Worm (Caenorhabditis elegans) whole organism, L4 larva: ENCODE measurements around the gene R13H4.2.

Experiments used
- F10B5.3 ChIP-seq: sonication (generic microtip); optimal IDR thresholded peaks from 2 replicates; lab custom pipeline; 2016; ENCODE audit warnings: mild to moderate bottlenecking, missing genetic modification characterization, missing compliant biosample characterization
- F49E8.2 ChIP-seq: sonication (generic microtip); optimal IDR thresholded peaks from 2 replicates; lab custom pipeline; 2016; ENCODE audit warnings: missing compliant biosample characterization, mild to moderate bottlenecking, missing genetic modification characterization, borderline replicate concordance
- T20F7.1 ChIP-seq: fragments of 200-800 bp; sonication (Bioruptor generic); optimal IDR thresholded peaks from 2 replicates; lab custom pipeline; 2018; ENCODE audit warnings: mild to moderate bottlenecking, missing genetic modification characterization, missing compliant biosample characterization
- Y105C5A.15 ChIP-seq: fragments of 200-800 bp; sonication (Bioruptor generic); IDR thresholded peaks from 2 replicates; pipeline ENCODE4 v1.3.6; 2022; ENCODE audit warnings: missing genetic modification characterization, missing compliant biosample characterization
- Y5F2A.4 ChIP-seq: fragments of 200-800 bp; sonication (Bioruptor generic); optimal IDR thresholded peaks from 2 replicates; lab custom pipeline; 2018; ENCODE audit warnings: mild to moderate bottlenecking, missing genetic modification characterization, missing compliant biosample characterization
- aha-1 ChIP-seq: fragments of 150-350 bp; peaks from one replicate; lab custom pipeline; 2014; ENCODE audit warnings: missing biosample characterization, missing genetic modification characterization
- ama-1 ChIP-seq: fragments of 150-350 bp; optimal IDR thresholded peaks from 2 replicates; lab custom pipeline; 2014; ENCODE audit warnings: inconsistent platforms, mixed read lengths
- attf-4 ChIP-seq: sonication (generic microtip); optimal IDR thresholded peaks from 3 replicates; lab custom pipeline; 2017; ENCODE audit warnings: missing biosample characterization, missing genetic modification characterization
- ceh-20 ChIP-seq: fragments of 200-800 bp; sonication (Bioruptor generic); IDR thresholded peaks from 2 replicates; pipeline ENCODE4 v1.3.6; 2022; ENCODE audit warnings: missing genetic modification reagents, missing genetic modification characterization, missing compliant biosample characterization
- ceh-32 ChIP-seq: sonication (generic microtip); optimal IDR thresholded peaks from 2 replicates; lab custom pipeline; 2016; ENCODE audit warnings: mild to moderate bottlenecking, missing genetic modification characterization, missing compliant biosample characterization; ENCODE audit not compliant: poor library complexity
- ces-1 ChIP-seq: fragments of 150-350 bp; sonication (generic microtip); optimal IDR thresholded peaks from 4 replicates; lab custom pipeline; 2014; ENCODE audit warnings: missing biosample characterization, missing genetic modification reagents, missing genetic modification characterization
- daf-12 ChIP-seq: fragments of 150-350 bp; optimal IDR thresholded peaks from 2 replicates; lab custom pipeline; 2014; ENCODE audit warnings: missing biosample characterization, missing genetic modification reagents, missing genetic modification characterization
- daf-19 ChIP-seq: fragments of 200-800 bp; sonication (Bioruptor generic); conservative IDR thresholded peaks from 2 replicates; pipeline ENCODE4 v1.3.6; 2022; ENCODE audit warnings: missing genetic modification characterization, missing compliant biosample characterization
- daf-8 ChIP-seq: fragments of 200-800 bp; sonication (Bioruptor generic); IDR thresholded peaks from 2 replicates; pipeline ENCODE4 v1.3.6; 2022; ENCODE audit warnings: missing genetic modification characterization, missing compliant biosample characterization
- dmd-6 ChIP-seq: fragments of 200-800 bp; sonication (Bioruptor generic); IDR thresholded peaks from 2 replicates; pipeline ENCODE4 v1.3.6; 2022; ENCODE audit warnings: missing genetic modification reagents, missing genetic modification characterization, missing compliant biosample characterization
- dmd-8 ChIP-seq: fragments of 200-800 bp; sonication (Bioruptor generic); IDR thresholded peaks from 2 replicates; pipeline ENCODE4 v1.3.6; 2022; ENCODE audit warnings: missing genetic modification characterization, missing compliant biosample characterization
- dpl-1 ChIP-seq: fragments of 150-350 bp; optimal IDR thresholded peaks from 2 replicates; lab custom pipeline; 2014; ENCODE audit warnings: missing biosample characterization, missing genetic modification reagents, missing genetic modification characterization
- dve-1 ChIP-seq: sonication (generic microtip); optimal IDR thresholded peaks from 2 replicates; lab custom pipeline; 2017; ENCODE audit warnings: antibody characterized with exemption, mild to moderate bottlenecking, missing genetic modification characterization, missing compliant biosample characterization; ENCODE audit not compliant: insufficient read depth
- egl-27 ChIP-seq: sonication (generic microtip); optimal IDR thresholded peaks from 3 replicates; lab custom pipeline; 2017; ENCODE audit warnings: missing biosample characterization, missing genetic modification reagents, missing genetic modification characterization
- fos-1 ChIP-seq: fragments of 150-350 bp; optimal IDR thresholded peaks from 2 replicates; lab custom pipeline; 2014; ENCODE audit warnings: missing biosample characterization, missing genetic modification characterization
- hlh-11 ChIP-seq: fragments of 200-800 bp; sonication (Bioruptor generic); optimal IDR thresholded peaks from 2 replicates; lab custom pipeline; 2018; ENCODE audit warnings: mild to moderate bottlenecking, missing genetic modification characterization, missing compliant biosample characterization
- lim-7 ChIP-seq: fragments of 200-800 bp; sonication (Bioruptor generic); IDR thresholded peaks from 2 replicates; pipeline ENCODE4 v1.3.6; 2022; ENCODE audit warnings: missing genetic modification characterization, missing compliant biosample characterization
- lin-1 ChIP-seq: fragments of 200-800 bp; sonication (Bioruptor generic); IDR thresholded peaks from 2 replicates; pipeline ENCODE4 v1.3.6; 2022; ENCODE audit warnings: missing genetic modification reagents, missing genetic modification characterization, missing compliant biosample characterization
- lin-15B ChIP-seq: fragments of 150-350 bp; sonication (generic microtip); optimal IDR thresholded peaks from 3 replicates; lab custom pipeline; 2014; ENCODE audit warnings: missing biosample characterization, missing genetic modification characterization
- lin-29 ChIP-seq: fragments of 200-800 bp; sonication (Bioruptor generic); IDR thresholded peaks from 2 replicates; pipeline ENCODE4 v1.3.6; 2022; ENCODE audit warnings: missing genetic modification reagents, missing genetic modification characterization, missing compliant biosample characterization
- lin-38 ChIP-seq: fragments of 200-800 bp; sonication (Bioruptor generic); IDR thresholded peaks from 2 replicates; pipeline ENCODE4 v1.3.6; 2022; ENCODE audit warnings: missing genetic modification reagents, missing genetic modification characterization, missing compliant biosample characterization
- lir-3 ChIP-seq: sonication (generic microtip); optimal IDR thresholded peaks from 2 replicates; lab custom pipeline; 2016; ENCODE audit warnings: mild to moderate bottlenecking, missing genetic modification characterization, missing compliant biosample characterization
- madf-5 ChIP-seq, 2 experiments: fragments of 200-800 bp; sonication (Bioruptor generic); IDR thresholded peaks; 2 replicates each; pipeline ENCODE4 v1.3.6; 2022; ENCODE audit warnings: missing compliant biosample characterization in 2 of 2, missing genetic modification characterization in 2 of 2
- madf-9 ChIP-seq: fragments of 200-800 bp; sonication (Bioruptor generic); conservative IDR thresholded peaks from 2 replicates; pipeline ENCODE4 v1.3.6; 2022; ENCODE audit warnings: missing genetic modification reagents, missing genetic modification characterization, missing compliant biosample characterization
- mdl-1 ChIP-seq, 2 experiments: fragments of 150-350 bp in 1 of 2; sonication (generic microtip) in 1 of 2; optimal IDR thresholded peaks; 2 replicates each; lab custom pipeline; 2014 to 2017; ENCODE audit warnings: missing biosample characterization in 2 of 2, missing genetic modification characterization in 2 of 2
- mdt-29 ChIP-seq: fragments of 200-800 bp; sonication (Bioruptor generic); IDR thresholded peaks from 2 replicates; pipeline ENCODE4 v1.3.6; 2022; ENCODE audit warnings: missing genetic modification reagents, missing genetic modification characterization, missing compliant biosample characterization
- mep-1 ChIP-seq: fragments of 150-350 bp; sonication (generic microtip); optimal IDR thresholded peaks from 3 replicates; lab custom pipeline; 2014; ENCODE audit warnings: missing biosample characterization, missing genetic modification characterization
- mes-2 ChIP-seq: sonication (generic microtip); optimal IDR thresholded peaks from 2 replicates; lab custom pipeline; 2016; ENCODE audit warnings: missing genotype, mild to moderate bottlenecking, missing genetic modification characterization, missing compliant biosample characterization; ENCODE audit not compliant: poor library complexity, severe bottlenecking
- nhr-102 ChIP-seq: sonication (generic microtip); optimal IDR thresholded peaks from 2 replicates; lab custom pipeline; 2016; ENCODE audit warnings: mild to moderate bottlenecking, missing genetic modification characterization, moderate library complexity, missing compliant biosample characterization
- nhr-111 ChIP-seq: fragments of 200-800 bp; sonication (Bioruptor generic); optimal IDR thresholded peaks from 2 replicates; lab custom pipeline; 2018; ENCODE audit warnings: mild to moderate bottlenecking, missing genetic modification characterization, missing compliant biosample characterization
- nhr-237 ChIP-seq: sonication (generic microtip); optimal IDR thresholded peaks from 2 replicates; lab custom pipeline; 2017; ENCODE audit warnings: missing biosample characterization, missing genetic modification characterization
- nhr-25 ChIP-seq: sonication (generic microtip); optimal IDR thresholded peaks from 2 replicates; lab custom pipeline; 2017; ENCODE audit warnings: missing genetic modification characterization, mild to moderate bottlenecking, missing compliant biosample characterization, antibody characterized with exemption, moderate library complexity, borderline replicate concordance; ENCODE audit not compliant: insufficient read depth
- nhr-28 ChIP-seq: fragments of 150-350 bp; optimal IDR thresholded peaks from 2 replicates; lab custom pipeline; 2014; ENCODE audit warnings: missing biosample characterization, missing genetic modification characterization
- nhr-6 ChIP-seq: fragments of 150-350 bp; optimal IDR thresholded peaks from 2 replicates; lab custom pipeline; 2014; ENCODE audit warnings: missing biosample characterization, missing genetic modification characterization
- nhr-76 ChIP-seq: fragments of 150-350 bp; optimal IDR thresholded peaks from 2 replicates; lab custom pipeline; 2014; ENCODE audit warnings: missing biosample characterization, missing genetic modification characterization
- nhr-77 ChIP-seq: fragments of 150-350 bp; optimal IDR thresholded peaks from 2 replicates; lab custom pipeline; 2014; ENCODE audit warnings: missing biosample characterization, missing genetic modification characterization
- php-3 ChIP-seq: fragments of 200-800 bp; sonication (Bioruptor generic); IDR thresholded peaks from 2 replicates; pipeline ENCODE4 v1.3.6; 2022; ENCODE audit warnings: missing genetic modification reagents, missing genetic modification characterization, missing compliant biosample characterization
- pqm-1 ChIP-seq: sonication (generic microtip); optimal IDR thresholded peaks from 2 replicates; lab custom pipeline; 2017; ENCODE audit warnings: missing biosample characterization, missing genetic modification characterization
- saeg-2 ChIP-seq: fragments of 200-800 bp; sonication (Bioruptor generic); IDR thresholded peaks from 2 replicates; pipeline ENCODE4 v1.3.6; 2022; ENCODE audit warnings: missing genetic modification reagents, missing genetic modification characterization, missing compliant biosample characterization
- sdz-12 ChIP-seq: fragments of 200-800 bp; sonication (Bioruptor generic); optimal IDR thresholded peaks from 2 replicates; lab custom pipeline; 2018; ENCODE audit warnings: mild to moderate bottlenecking, missing genetic modification characterization, missing compliant biosample characterization
- spr-3 ChIP-seq: fragments of 200-800 bp; sonication (Bioruptor generic); optimal IDR thresholded peaks from 2 replicates; lab custom pipeline; 2018; ENCODE audit warnings: mild to moderate bottlenecking, missing genetic modification characterization, missing compliant biosample characterization
- unc-130 ChIP-seq: sonication (generic microtip); optimal IDR thresholded peaks from 2 replicates; lab custom pipeline; 2016; ENCODE audit warnings: missing genetic modification reagents, missing genetic modification characterization, missing compliant biosample characterization
- unc-62 ChIP-seq, 3 experiments: fragments of 150-350 bp in 1 of 3; sonication (generic microtip); optimal IDR thresholded peaks in 2 of 3; peaks in 1 of 3; 1 replicate in 1 of 3; 2 replicates in 2 of 3; lab custom pipeline; 2014 to 2017; ENCODE audit warnings: missing biosample characterization in 3 of 3, missing genetic modification characterization in 3 of 3, missing genetic modification reagents in 3 of 3, missing genotype in 1 of 3
- vab-7 ChIP-seq: fragments of 200-800 bp; sonication (Bioruptor generic); IDR thresholded peaks from 2 replicates; pipeline ENCODE4 v1.3.6; 2022; ENCODE audit warnings: missing genetic modification reagents, missing genetic modification characterization, missing compliant biosample characterization
- zag-1 ChIP-seq: fragments of 150-350 bp; optimal IDR thresholded peaks from 2 replicates; lab custom pipeline; 2014; ENCODE audit warnings: missing biosample characterization, missing genetic modification characterization
- zip-11 ChIP-seq: fragments of 200-800 bp; sonication (Bioruptor generic); IDR thresholded peaks from 2 replicates; pipeline ENCODE4 v1.3.6; 2022; ENCODE audit warnings: missing genetic modification characterization, missing compliant biosample characterization
- zip-2 ChIP-seq: fragments of 150-350 bp; optimal IDR thresholded peaks from 2 replicates; lab custom pipeline; 2014; ENCODE audit warnings: missing biosample characterization, missing genetic modification characterization

R13H4.2 gene

DNA sequence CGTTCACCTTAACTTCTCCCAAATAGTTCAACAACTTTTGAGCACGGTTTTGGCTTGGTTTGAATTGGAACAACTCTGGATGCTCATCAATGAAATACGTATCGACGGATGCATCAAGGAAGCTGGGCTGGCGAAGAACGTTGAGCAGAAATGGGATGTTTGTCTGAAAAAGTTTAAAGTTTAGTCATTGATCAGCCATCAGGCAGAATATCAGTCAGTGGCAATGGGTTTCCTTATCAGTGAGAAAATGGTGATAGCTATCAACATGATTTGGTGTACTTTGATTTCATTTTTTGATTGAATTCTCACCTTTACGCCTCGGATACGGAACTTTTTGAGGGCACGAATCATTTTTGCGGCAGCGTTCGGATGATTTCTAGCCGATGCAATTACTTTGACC, 15.6 kb upstream of the R13H4.2 start:
- TF ChIP-seq T20F7.1 (GFP tag; lab: Kevin White, UChicago) (no peak), mdt-29 (GFP tag; lab: Robert Waterston, UW) (peak; percentile 43; the same call in 1 of the 2 replicates), Y105C5A.15 (no peak), lin-38 (GFP tag; lab: Robert Waterston, UW) (no peak), nhr-25 (tag; lab: Kevin White, UChicago) (no peak), nhr-102 (no peak), zag-1 (tag; lab: Kevin White, UChicago) (no peak), ama-1 (lab: Kevin White, UChicago) (no peak), ceh-20 (GFP tag; lab: Robert Waterston, UW) (no peak), dve-1 (tag; lab: Kevin White, UChicago) (peak; percentile 32), madf-5 (GFP tag; IDR thresholded peaks at IDR 0.05; lab: Robert Waterston, UW) (no peak), lin-15B (tag; lab: Kevin White, UChicago) (no peak), unc-62 (GFP tag; optimal IDR thresholded peaks at IDR 0.05 in 1 of 2; lab: Kevin White, UChicago) (no peak), unc-62 (tag; optimal IDR thresholded peaks at IDR 0.05; lab: Kevin White, UChicago) (no peak), Y5F2A.4 (GFP tag; lab: Kevin White, UChicago) (no peak), vab-7 (GFP tag; lab: Robert Waterston, UW) (no peak), nhr-77 (tag; lab: Kevin White, UChicago) (peak; percentile 28), mdl-1 (tag; optimal IDR thresholded peaks at IDR 0.05; lab: Kevin White, UChicago) (no peak), dpl-1 (GFP tag; lab: Kevin White, UChicago) (no peak), saeg-2 (no peak), fos-1 (no peak), nhr-237 (tag; lab: Kevin White, UChicago) (no peak), lin-29 (no peak), nhr-111 (no peak), lin-1 (GFP tag; lab: Robert Waterston, UW) (no peak), nhr-6 (tag; lab: Kevin White, UChicago) (no peak), mes-2 (no peak), F10B5.3 (tag; lab: Kevin White, UChicago) (no peak), ces-1 (GFP tag; lab: Kevin White, UChicago) (no peak), aha-1 (tag; lab: Kevin White, UChicago) (peak; percentile 96), pqm-1 (peak; percentile 54), daf-8 (GFP tag; lab: Robert Waterston, UW) (no peak), mep-1 (no peak), unc-130 (GFP tag; lab: Kevin White, UChicago) (no peak), nhr-76 (no peak), dmd-6 (peak; percentile 57), lir-3 (no peak), daf-19 (GFP tag; lab: Robert Waterston, UW) (no peak), attf-4 (tag; lab: Kevin White, UChicago) (no peak), dmd-8 (no peak), lim-7 (GFP tag; lab: Robert Waterston, UW) (no peak), nhr-28 (peak; percentile 68), egl-27 (tag; lab: Kevin White, UChicago) (no peak), spr-3 (GFP tag; lab: Kevin White, UChicago) (no peak), zip-2 (tag; lab: Kevin White, UChicago) (no peak), php-3 (GFP tag; lab: Robert Waterston, UW) (no peak), F49E8.2 (tag; lab: Kevin White, UChicago) (no peak), ceh-32 (tag; lab: Kevin White, UChicago) (no peak), madf-9 (GFP tag; lab: Robert Waterston, UW) (no peak), hlh-11 (tag; lab: Kevin White, UChicago) (peak; percentile 35), zip-11 (GFP tag; lab: Robert Waterston, UW) (no peak), daf-12 (no peak), sdz-12 (GFP tag; lab: Kevin White, UChicago) (no peak)
